Worm (Caenorhabditis elegans) whole organism, L1 larva: Measurements from ENCODE around the gene fbxb-59.

Experiments
- C04F5.9 ChIP-seq: sonication (generic microtip); optimal IDR thresholded peaks from 2 replicates; lab custom pipeline; 2016; ENCODE audit warnings: missing genetic modification characterization, missing compliant biosample characterization
- C16A3.4 ChIP-seq: fragments of 150-350 bp; optimal IDR thresholded peaks from 2 replicates; lab custom pipeline; 2014; ENCODE audit warnings: missing biosample characterization, missing genetic modification characterization
- Y116A8C.19 ChIP-seq: sonication (generic microtip); optimal IDR thresholded peaks from 2 replicates; lab custom pipeline; 2016; ENCODE audit warnings: missing compliant biosample characterization, missing genetic modification characterization, borderline replicate concordance
- aha-1 ChIP-seq: fragments of 150-350 bp; optimal IDR thresholded peaks from 2 replicates; lab custom pipeline; 2014; ENCODE audit warnings: missing biosample characterization, missing genetic modification characterization
- ama-1 ChIP-seq: fragments of 150-350 bp; optimal IDR thresholded peaks from 2 replicates; lab custom pipeline; 2014
- blmp-1 ChIP-seq: fragments of 150-350 bp; optimal IDR thresholded peaks from 2 replicates; lab custom pipeline; 2014; ENCODE audit warnings: missing biosample characterization, missing genetic modification characterization
- ceh-82 ChIP-seq, 3 experiments: fragments of 150-350 bp in 1 of 3; sonication (generic microtip) in 2 of 3; optimal IDR thresholded peaks; 2 replicates each; lab custom pipeline; 2014 to 2017; ENCODE audit warnings: missing biosample characterization in 3 of 3, missing genetic modification characterization in 3 of 3
- ceh-90 ChIP-seq: sonication (generic microtip); optimal IDR thresholded peaks from 2 replicates; lab custom pipeline; 2016; ENCODE audit warnings: missing genetic modification characterization, missing compliant biosample characterization
- ces-1 ChIP-seq: fragments of 150-350 bp; optimal IDR thresholded peaks from 2 replicates; lab custom pipeline; 2014; ENCODE audit warnings: missing biosample characterization, missing genetic modification reagents, missing genetic modification characterization
- efl-1 ChIP-seq, 4 experiments: fragments of 150-350 bp; optimal IDR thresholded peaks in 3 of 4; peaks in 1 of 4; 1 replicate in 1 of 4; 2 replicates in 3 of 4; lab custom pipeline; 2014; ENCODE audit warnings: missing biosample characterization in 2 of 4, missing genetic modification characterization in 2 of 4, missing genetic modification reagents in 2 of 4
- egl-27 ChIP-seq, 2 experiments: fragments of 150-350 bp in 1 of 2; sonication (generic microtip); optimal IDR thresholded peaks; 3 replicates each; lab custom pipeline; 2017 to 2018; ENCODE audit warnings: missing biosample characterization in 2 of 2, missing genetic modification characterization in 2 of 2, missing genetic modification reagents in 2 of 2
- elt-2 ChIP-seq: sonication (generic microtip); optimal IDR thresholded peaks from 2 replicates; lab custom pipeline; 2016; ENCODE audit warnings: missing genetic modification characterization, mild to moderate bottlenecking, inconsistent platforms, missing compliant biosample characterization, missing genetic modification reagents
- elt-3 ChIP-seq, 6 experiments: fragments of 150-350 bp in 1 of 6; sonication (generic microtip); optimal IDR thresholded peaks; 2 replicates each; lab custom pipeline; 2017 to 2018; ENCODE audit warnings: missing biosample characterization in 6 of 6, missing genetic modification characterization in 6 of 6, inconsistent platforms in 1 of 6
- fkh-4 ChIP-seq: sonication (generic microtip); optimal IDR thresholded peaks from 2 replicates; lab custom pipeline; 2016; ENCODE audit warnings: missing compliant biosample characterization, missing genetic modification characterization, borderline replicate concordance
- fkh-8 ChIP-seq: sonication (generic microtip); optimal IDR thresholded peaks from 2 replicates; lab custom pipeline; 2016; ENCODE audit warnings: mild to moderate bottlenecking, missing genetic modification characterization, missing compliant biosample characterization
- fos-1 ChIP-seq: fragments of 150-350 bp; optimal IDR thresholded peaks from 2 replicates; lab custom pipeline; 2014; ENCODE audit warnings: missing biosample characterization, missing genetic modification characterization
- grh-1 ChIP-seq: fragments of 200-800 bp; sonication (Bioruptor generic); IDR thresholded peaks from 2 replicates; pipeline ENCODE4 v1.3.6; 2022; ENCODE audit warnings: missing genetic modification reagents, missing genetic modification characterization, missing compliant biosample characterization
- irx-1 ChIP-seq: sonication (generic microtip); optimal IDR thresholded peaks from 2 replicates; lab custom pipeline; 2016; ENCODE audit warnings: missing genetic modification characterization, missing compliant biosample characterization
- isw-1 ChIP-seq: fragments of 200-800 bp; sonication (Bioruptor generic); IDR thresholded peaks from 2 replicates; pipeline ENCODE4 v1.3.6; 2022; ENCODE audit warnings: missing genetic modification characterization, missing compliant biosample characterization
- jun-1 ChIP-seq: fragments of 150-350 bp; optimal IDR thresholded peaks from 2 replicates; lab custom pipeline; 2014; ENCODE audit warnings: missing biosample characterization, missing genetic modification reagents, missing genetic modification characterization
- lin-14 ChIP-seq: fragments of 200-800 bp; sonication (Bioruptor generic); optimal IDR thresholded peaks from 2 replicates; lab custom pipeline; 2018; ENCODE audit warnings: mild to moderate bottlenecking, missing genetic modification characterization, moderate library complexity, missing compliant biosample characterization
- lin-35 ChIP-seq, 2 experiments: fragments of 150-350 bp; optimal IDR thresholded peaks; 2 replicates each; lab custom pipeline; 2014; ENCODE audit warnings: missing biosample characterization in 2 of 2, missing genetic modification characterization in 2 of 2, missing genetic modification reagents in 2 of 2
- lin-39 ChIP-seq: fragments of 150-350 bp; optimal IDR thresholded peaks from 2 replicates; lab custom pipeline; 2014; ENCODE audit warnings: missing biosample characterization, missing genetic modification reagents, missing genetic modification characterization
- mab-9 ChIP-seq: fragments of 200-800 bp; sonication (Bioruptor generic); IDR thresholded peaks from 2 replicates; pipeline ENCODE4 v1.3.6; 2022; ENCODE audit warnings: missing genetic modification reagents, missing genetic modification characterization, missing compliant biosample characterization
- nhr-11 ChIP-seq: fragments of 150-350 bp; optimal IDR thresholded peaks from 2 replicates; lab custom pipeline; 2014; ENCODE audit warnings: missing biosample characterization, missing genetic modification characterization
- nhr-19 ChIP-seq: fragments of 200-800 bp; sonication (Bioruptor generic); conservative IDR thresholded peaks from 2 replicates; pipeline ENCODE4 v1.3.6; 2022; ENCODE audit warnings: missing genetic modification characterization, missing compliant biosample characterization
- nhr-20 ChIP-seq: sonication (generic microtip); optimal IDR thresholded peaks from 2 replicates; lab custom pipeline; 2016; ENCODE audit warnings: mild to moderate bottlenecking, missing genetic modification characterization, missing compliant biosample characterization
- nhr-28 ChIP-seq: fragments of 150-350 bp; optimal IDR thresholded peaks from 2 replicates; lab custom pipeline; 2014; ENCODE audit warnings: missing biosample characterization, missing genetic modification characterization
- nhr-76 ChIP-seq: sonication (generic microtip); optimal IDR thresholded peaks from 2 replicates; lab custom pipeline; 2017; ENCODE audit warnings: missing biosample characterization, missing genetic modification characterization
- nhr-85 ChIP-seq: sonication (generic microtip); peaks from one replicate; lab custom pipeline; 2016; ENCODE audit warnings: missing genetic modification characterization, inconsistent platforms, missing compliant biosample characterization
- pag-3 ChIP-seq: sonication (generic microtip); optimal IDR thresholded peaks from 2 replicates; lab custom pipeline; 2017; ENCODE audit warnings: missing genetic modification characterization, mild to moderate bottlenecking, missing compliant biosample characterization, antibody characterized with exemption, borderline replicate concordance; ENCODE audit not compliant: insufficient read depth
- snpc-4 ChIP-seq: fragments of 150-350 bp; optimal IDR thresholded peaks from 2 replicates; lab custom pipeline; 2014; ENCODE audit warnings: missing biosample characterization, missing genetic modification characterization
- snu-23 ChIP-seq: sonication (generic microtip); optimal IDR thresholded peaks from 2 replicates; lab custom pipeline; 2016; ENCODE audit warnings: missing genetic modification characterization, missing compliant biosample characterization
- sup-37 ChIP-seq: fragments of 200-800 bp; sonication (Bioruptor generic); optimal IDR thresholded peaks from 2 replicates; lab custom pipeline; 2018; ENCODE audit warnings: mild to moderate bottlenecking, missing genetic modification characterization, missing compliant biosample characterization
- swsn-7 ChIP-seq: sonication (generic microtip); optimal IDR thresholded peaks from 2 replicates; lab custom pipeline; 2016; ENCODE audit warnings: missing genetic modification characterization, missing compliant biosample characterization
- tlp-1 ChIP-seq: fragments of 150-350 bp; optimal IDR thresholded peaks from 2 replicates; lab custom pipeline; 2014; ENCODE audit warnings: missing biosample characterization, missing genetic modification characterization
- xbp-1 ChIP-seq: sonication (generic microtip); optimal IDR thresholded peaks from 2 replicates; lab custom pipeline; 2016; ENCODE audit warnings: missing genetic modification characterization, missing compliant biosample characterization
- zag-1 ChIP-seq: fragments of 150-350 bp; optimal IDR thresholded peaks from 2 replicates; lab custom pipeline; 2014; ENCODE audit warnings: missing biosample characterization, missing genetic modification characterization
- ztf-11 ChIP-seq, 2 experiments: sonication (generic microtip); optimal IDR thresholded peaks; 2 replicates each; lab custom pipeline; 2016 to 2017; ENCODE audit warnings: missing genetic modification characterization in 2 of 2, missing biosample characterization in 1 of 2, missing compliant biosample characterization in 1 of 2
- ztf-4 ChIP-seq: fragments of 150-350 bp; optimal IDR thresholded peaks from 2 replicates; lab custom pipeline; 2014; ENCODE audit warnings: missing biosample characterization, missing genetic modification characterization

The fbxb-59 gene

ce11 chrV:20225312-20225711 is 19.3 kb upstream of the fbxb-59 start:
- no peak for TF ChIP-seq irx-1 (tag; lab: Kevin White, UChicago)
- no peak for TF ChIP-seq pag-3 (tag; lab: Kevin White, UChicago)
- no peak for TF ChIP-seq snpc-4 (tag; lab: Kevin White, UChicago)
- TF ChIP-seq lin-35 (GFP tag; optimal IDR thresholded peaks at IDR 0.05; lab: Kevin White, UChicago): peak in 1 of 2 experiments; percentile 3
- peak; percentile 35 for TF ChIP-seq elt-2
- TF ChIP-seq Y116A8C.19 (tag; lab: Kevin White, UChicago): no peak
- TF ChIP-seq efl-1 (optimal IDR thresholded peaks at IDR 0.05; lab: Kevin White, UChicago): no peak
- TF ChIP-seq efl-1 (GFP tag; optimal IDR thresholded peaks at IDR 0.05 in 1 of 2; lab: Kevin White, UChicago): peak in 1 of 2 experiments; percentile 6
- TF ChIP-seq nhr-28: no peak
- TF ChIP-seq blmp-1 (tag; lab: Kevin White, UChicago): no peak

DNA sequence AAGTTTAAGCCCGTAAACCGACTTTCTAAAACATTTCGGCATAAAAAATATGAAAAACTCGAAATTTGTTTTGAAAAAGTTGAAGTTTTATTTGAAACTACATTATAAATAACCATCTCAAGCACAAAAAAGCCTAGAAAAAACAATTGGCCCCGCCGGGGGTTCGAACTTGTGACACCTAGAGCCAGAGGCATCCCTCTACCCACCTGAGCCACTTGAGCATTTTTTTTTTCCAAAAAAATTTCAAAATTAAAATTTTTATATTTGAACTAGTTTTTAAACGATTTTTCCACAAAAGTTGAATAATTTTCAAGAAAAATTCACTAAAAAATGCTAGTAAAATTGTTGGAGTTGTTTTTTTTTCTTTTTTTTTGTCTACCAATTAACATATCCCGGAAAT is 17.7 kb upstream of the fbxb-59 start:
- TF ChIP-seq aha-1 (no peak), C16A3.4 (tag; lab: Kevin White, UChicago) (no peak), lin-14 (no peak), fos-1 (no peak)

- TF ChIP-seq elt-3 (tag; optimal IDR thresholded peaks at IDR 0.05; lab: Kevin White, UChicago) (no peak), xbp-1 (tag; lab: Kevin White, UChicago) (no peak), tlp-1 (no peak), lin-35 (GFP tag; optimal IDR thresholded peaks at IDR 0.05; lab: Kevin White, UChicago) (no peak), grh-1 (GFP tag; lab: Robert Waterston, UW) (no peak), efl-1 (optimal IDR thresholded peaks at IDR 0.05; lab: Kevin White, UChicago) (no peak), efl-1 (GFP tag; optimal IDR thresholded peaks at IDR 0.05 in 1 of 2; lab: Kevin White, UChicago) (peak in 1 of 2 experiments; percentile 30)
Observed at ce11 chrV:20220604-20221003, 14.6 kb upstream of the fbxb-59 start.

DNA sequence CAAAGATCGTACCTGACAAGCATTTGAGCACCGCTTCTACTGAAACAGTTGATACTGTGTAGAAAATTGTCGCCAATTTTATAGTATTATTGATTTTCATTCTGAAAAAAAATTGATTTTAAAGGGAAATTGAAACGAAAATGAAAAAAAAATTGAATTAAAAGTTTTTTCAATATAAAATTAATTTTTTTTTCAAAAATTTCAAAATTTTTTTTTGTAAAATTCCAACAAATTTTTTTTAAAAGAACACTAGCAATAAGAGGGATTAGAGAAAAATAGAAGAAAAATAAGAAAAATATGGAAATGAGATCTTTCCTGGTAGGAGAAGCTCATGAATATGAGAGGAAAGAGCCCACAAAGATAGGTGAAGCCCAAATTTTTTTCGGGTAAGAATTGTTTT is 9.2 kb upstream of the fbxb-59 start, which contains the start of gene Y113G7B.11:
Gene Y113G7B.11 (minus strand): TSS at position 101 of the 400 bp plus-strand sequence.
- TF ChIP-seq C04F5.9 (no peak), isw-1 (GFP tag; lab: Robert Waterston, UW) (no peak)

DNA sequence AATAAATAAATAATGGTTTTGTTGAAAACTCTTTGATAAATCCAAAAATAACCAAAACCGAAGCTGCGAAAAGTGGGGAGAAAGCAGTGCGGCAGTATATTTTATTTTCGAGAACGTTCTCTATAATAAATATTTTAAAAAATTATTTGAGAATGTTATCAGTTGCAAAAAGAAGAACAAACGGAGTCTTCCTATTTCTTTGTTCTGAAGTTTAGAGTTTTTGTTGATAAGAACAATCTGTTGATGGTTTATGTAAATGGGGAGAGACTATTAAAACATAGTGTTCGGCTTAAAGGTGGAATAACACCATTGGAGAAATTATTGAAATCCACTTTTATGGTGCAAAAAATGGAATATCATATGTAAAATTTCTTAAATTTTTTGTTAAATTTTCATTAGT is 7.1 kb upstream of the fbxb-59 start:
- TF ChIP-seq grh-1 (GFP tag; lab: Robert Waterston, UW) (no peak), fkh-8 (tag; lab: Kevin White, UChicago) (no peak), zag-1 (tag; lab: Kevin White, UChicago) (no peak), nhr-85 (tag; lab: Kevin White, UChicago) (peak; percentile 17)

ce11 chrV:20212584-20212983 is 6.6 kb upstream of the fbxb-59 start, which contains the start of gene Y113G7B.12:
Gene Y113G7B.12, minus strand, starts transcription at chrV:20212684.
- no peak for TF ChIP-seq mab-9 (GFP tag; lab: Robert Waterston, UW)
- TF ChIP-seq lin-39 (tag; lab: Kevin White, UChicago): no peak
- TF ChIP-seq efl-1 (optimal IDR thresholded peaks at IDR 0.05; lab: Kevin White, UChicago): no peak
- TF ChIP-seq efl-1 (GFP tag; optimal IDR thresholded peaks at IDR 0.05 in 1 of 2; lab: Kevin White, UChicago): no peak
- TF ChIP-seq snpc-4 (tag; lab: Kevin White, UChicago): no peak
- TF ChIP-seq snu-23 (GFP tag; lab: Kevin White, UChicago): no peak
- no peak for TF ChIP-seq ztf-4 (tag; lab: Kevin White, UChicago)
- no peak for TF ChIP-seq pag-3 (tag; lab: Kevin White, UChicago)
- TF ChIP-seq lin-35 (GFP tag; optimal IDR thresholded peaks at IDR 0.05; lab: Kevin White, UChicago): no peak
- no peak for TF ChIP-seq fos-1
- no peak for TF ChIP-seq swsn-7 (tag; lab: Kevin White, UChicago)
- TF ChIP-seq fkh-8 (tag; lab: Kevin White, UChicago): no peak
- no peak for TF ChIP-seq egl-27 (tag; optimal IDR thresholded peaks at IDR 0.05; lab: Kevin White, UChicago)

ce11 chrV:20203085-20203484 is 2.9 kb downstream of the fbxb-59 start, which contains the start of gene fbxa-113:
Gene fbxa-113, plus strand, starts transcription at chrV:20203385.
- no peak for TF ChIP-seq grh-1 (GFP tag; lab: Robert Waterston, UW)
- no peak for TF ChIP-seq nhr-76 (tag; lab: Kevin White, UChicago)
- TF ChIP-seq ama-1 (lab: Kevin White, UChicago): no peak
- TF ChIP-seq xbp-1 (tag; lab: Kevin White, UChicago): no peak
- TF ChIP-seq zag-1 (tag; lab: Kevin White, UChicago): no peak
- TF ChIP-seq nhr-20 (tag; lab: Kevin White, UChicago): no peak
- no peak for TF ChIP-seq ces-1 (GFP tag; lab: Kevin White, UChicago)
- no peak for TF ChIP-seq ceh-82 (tag; optimal IDR thresholded peaks at IDR 0.05; lab: Kevin White, UChicago)
- TF ChIP-seq nhr-19 (GFP tag; lab: Robert Waterston, UW): no peak
- TF ChIP-seq nhr-11 (tag; lab: Kevin White, UChicago): no peak
- no peak for TF ChIP-seq ceh-90 (tag; lab: Kevin White, UChicago)
- TF ChIP-seq fkh-4 (tag; lab: Kevin White, UChicago): no peak
- no peak for TF ChIP-seq ztf-11 (tag; optimal IDR thresholded peaks at IDR 0.05; lab: Kevin White, UChicago)
- TF ChIP-seq sup-37 (GFP tag; lab: Kevin White, UChicago): no peak
- no peak for TF ChIP-seq mab-9 (GFP tag; lab: Robert Waterston, UW)
- no peak for TF ChIP-seq jun-1 (tag; lab: Kevin White, UChicago)
